Worm (Caenorhabditis elegans) whole organism, midembryonic: Measurements from ENCODE around the gene B0454.6.
A peak's percentile ranks its signal among the peaks of the same experiment; 100 is the strongest.

Experiments
- T22C8.4 ChIP-seq: fragments of 200-800 bp; sonication (Bioruptor generic); IDR thresholded peaks from 2 replicates; pipeline ENCODE4 v1.3.6; 2022; ENCODE audit warnings: missing genetic modification characterization, missing compliant biosample characterization
- cog-1 ChIP-seq: sonication (generic microtip); optimal IDR thresholded peaks from 2 replicates; lab custom pipeline; 2016; ENCODE audit warnings: missing genetic modification characterization, missing compliant biosample characterization
- flt-1 ChIP-seq: fragments of 200-800 bp; sonication (Bioruptor generic); IDR thresholded peaks from 2 replicates; pipeline ENCODE4 v1.3.6; 2022; ENCODE audit warnings: missing genetic modification characterization, missing compliant biosample characterization
- klf-2 ChIP-seq: fragments of 200-800 bp; sonication (Bioruptor generic); conservative IDR thresholded peaks from 2 replicates; pipeline ENCODE4 v1.3.6; 2022; ENCODE audit warnings: missing genetic modification reagents, missing genetic modification characterization, missing compliant biosample characterization
- med-1 ChIP-seq: sonication (generic microtip); optimal IDR thresholded peaks from 2 replicates; lab custom pipeline; 2017; ENCODE audit warnings: missing genetic modification characterization, mild to moderate bottlenecking, missing compliant biosample characterization, antibody characterized with exemption, missing genetic modification reagents; ENCODE audit not compliant: insufficient read depth
- ref-1 ChIP-seq: fragments of 200-800 bp; sonication (Bioruptor generic); conservative IDR thresholded peaks from 2 replicates; pipeline ENCODE4 v1.3.6; 2022; ENCODE audit warnings: missing genetic modification reagents, missing genetic modification characterization, missing compliant biosample characterization
- tab-1 ChIP-seq: fragments of 200-800 bp; sonication (Bioruptor generic); IDR thresholded peaks from 2 replicates; pipeline ENCODE4 v1.3.6; 2022; ENCODE audit warnings: missing genetic modification characterization, missing compliant biosample characterization
- ztf-23 ChIP-seq: fragments of 200-800 bp; sonication (Bioruptor generic); IDR thresholded peaks from 2 replicates; pipeline ENCODE4 v1.3.6; 2022; ENCODE audit warnings: missing genetic modification reagents, missing genetic modification characterization, missing compliant biosample characterization
- ztf-29 ChIP-seq: fragments of 200-800 bp; sonication (Bioruptor generic); IDR thresholded peaks from 2 replicates; pipeline ENCODE4 v1.3.6; 2022; ENCODE audit warnings: missing genetic modification reagents, missing genetic modification characterization, missing compliant biosample characterization

Gene B0454.6

DNA sequence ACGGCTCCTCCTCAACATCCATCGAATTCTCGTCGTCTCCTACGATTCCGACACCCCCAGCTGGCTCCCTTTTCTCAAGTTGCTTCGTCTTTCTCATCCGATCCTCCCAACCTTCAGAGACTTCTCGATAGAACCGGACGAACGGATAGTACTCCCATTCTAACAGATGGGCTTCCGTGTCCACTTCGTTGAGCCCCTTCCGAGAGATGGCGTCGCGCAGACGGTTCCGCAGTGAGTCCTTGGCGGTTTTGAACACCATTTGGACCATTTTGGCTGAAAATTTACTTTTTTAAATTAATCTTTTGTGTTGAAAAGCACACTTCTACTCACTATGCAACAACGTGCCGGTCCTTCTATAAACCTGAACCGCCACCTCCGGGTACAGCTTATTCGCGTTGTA is 21.1 kb downstream of the B0454.6 start:
- no peak for TF ChIP-seq ztf-23 (GFP tag; lab: Robert Waterston, UW)
- no peak for TF ChIP-seq klf-2 (GFP tag; lab: Robert Waterston, UW)
- no peak for TF ChIP-seq ref-1 (GFP tag; lab: Robert Waterston, UW)
- TF ChIP-seq cog-1 (tag; lab: Kevin White, UChicago), result no peak
- TF ChIP-seq T22C8.4 (GFP tag; lab: Robert Waterston, UW), result no peak
- no peak for TF ChIP-seq med-1 (GFP tag; lab: Kevin White, UChicago)
- no peak for TF ChIP-seq ztf-29
- TF ChIP-seq tab-1 (GFP tag; lab: Robert Waterston, UW), result no peak
- no peak for TF ChIP-seq flt-1 (GFP tag; lab: Robert Waterston, UW)

DNA sequence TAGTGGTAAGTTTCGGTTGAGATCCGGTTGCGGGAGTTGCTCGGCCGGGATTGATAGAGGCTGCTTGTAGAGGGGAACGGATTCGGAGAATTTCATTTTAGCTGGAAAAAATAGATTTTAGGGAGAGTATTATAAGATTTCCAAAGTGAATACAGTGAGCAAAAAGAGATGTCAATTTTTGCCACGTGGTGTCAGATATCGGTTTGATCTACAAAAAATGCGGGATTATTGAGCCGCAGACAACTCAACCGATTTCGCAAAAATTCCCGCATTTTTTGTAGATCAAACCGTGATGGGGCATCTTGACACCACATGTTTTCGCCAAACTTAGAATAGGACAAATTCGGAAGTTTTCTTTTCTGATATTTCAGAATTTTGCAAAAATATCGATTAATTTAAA is 21.6 kb downstream of the B0454.6 start, which contains the start of gene lido-13:
TSS of gene lido-13 (minus strand) at position 101 of the 400 bp plus-strand sequence.
- TF ChIP-seq T22C8.4 (GFP tag; lab: Robert Waterston, UW), result no peak
- no peak for TF ChIP-seq tab-1 (GFP tag; lab: Robert Waterston, UW)
- no peak for TF ChIP-seq klf-2 (GFP tag; lab: Robert Waterston, UW)
- no peak for TF ChIP-seq flt-1 (GFP tag; lab: Robert Waterston, UW)
- TF ChIP-seq cog-1 (tag; lab: Kevin White, UChicago), result no peak
- no peak for TF ChIP-seq ref-1 (GFP tag; lab: Robert Waterston, UW)
- TF ChIP-seq med-1 (GFP tag; lab: Kevin White, UChicago), result no peak
- no peak for TF ChIP-seq ztf-29
- TF ChIP-seq ztf-23 (GFP tag; lab: Robert Waterston, UW), result no peak

DNA sequence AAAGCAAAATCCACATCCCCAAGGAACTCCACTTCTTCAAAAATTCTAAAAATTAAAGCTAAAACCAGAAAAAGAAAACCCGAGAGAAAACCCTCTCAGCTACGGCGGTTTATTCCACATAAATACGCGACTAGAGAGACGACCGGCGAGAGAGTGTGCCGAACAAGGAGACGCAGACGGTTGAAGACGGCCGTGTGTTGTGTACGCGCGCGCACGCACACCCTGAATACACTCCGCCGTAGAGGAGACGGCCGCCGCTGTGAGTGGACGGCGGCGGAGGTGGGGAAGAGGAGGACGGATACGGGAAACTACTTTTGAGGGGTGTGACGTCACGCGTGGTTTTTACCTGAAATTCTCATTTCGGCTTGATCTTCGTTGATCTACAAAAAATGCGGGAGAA is 22.0 kb downstream of the B0454.6 start:
- TF ChIP-seq med-1 (GFP tag; lab: Kevin White, UChicago), result no peak
- no peak for TF ChIP-seq ztf-23 (GFP tag; lab: Robert Waterston, UW)
- TF ChIP-seq klf-2 (GFP tag; lab: Robert Waterston, UW), result no peak
- no peak for TF ChIP-seq ref-1 (GFP tag; lab: Robert Waterston, UW)
- TF ChIP-seq cog-1 (tag; lab: Kevin White, UChicago), result no peak
- TF ChIP-seq tab-1 (GFP tag; lab: Robert Waterston, UW), result no peak
- TF ChIP-seq T22C8.4 (GFP tag; lab: Robert Waterston, UW), result no peak
- TF ChIP-seq ztf-29, result no peak
- no peak for TF ChIP-seq flt-1 (GFP tag; lab: Robert Waterston, UW)

DNA sequence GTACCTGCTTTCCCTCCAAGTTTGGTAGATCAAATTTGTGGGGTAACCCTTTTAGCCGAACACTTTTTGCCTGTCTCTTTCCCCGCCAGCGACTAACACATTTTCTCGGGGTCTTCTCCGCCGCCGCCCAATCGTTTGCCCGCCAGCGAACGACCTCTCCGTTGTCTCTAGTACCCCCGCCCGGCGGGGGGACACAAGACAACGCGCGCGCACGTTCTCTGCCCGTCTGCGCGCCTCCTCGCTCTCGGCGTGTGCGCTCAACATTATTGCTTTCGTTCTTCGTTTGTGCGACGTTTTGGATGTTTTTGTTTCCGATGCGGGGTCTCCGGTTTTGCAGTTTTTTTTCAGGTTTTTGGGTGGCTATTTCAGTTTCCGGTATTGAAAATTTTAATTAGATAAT is 23.0 kb downstream of the B0454.6 start:
- peak; percentile 55; the same call in 1 of the 2 replicates for TF ChIP-seq flt-1 (GFP tag; lab: Robert Waterston, UW)
- TF ChIP-seq T22C8.4 (GFP tag; lab: Robert Waterston, UW), result no peak
- 0 out of 2 replicates have a peak, but pooled peaks have one; percentile 52 for TF ChIP-seq ztf-23 (GFP tag; lab: Robert Waterston, UW)
- 0 out of 2 replicates have a peak, but pooled peaks have one; percentile 21 for TF ChIP-seq ztf-29

DNA sequence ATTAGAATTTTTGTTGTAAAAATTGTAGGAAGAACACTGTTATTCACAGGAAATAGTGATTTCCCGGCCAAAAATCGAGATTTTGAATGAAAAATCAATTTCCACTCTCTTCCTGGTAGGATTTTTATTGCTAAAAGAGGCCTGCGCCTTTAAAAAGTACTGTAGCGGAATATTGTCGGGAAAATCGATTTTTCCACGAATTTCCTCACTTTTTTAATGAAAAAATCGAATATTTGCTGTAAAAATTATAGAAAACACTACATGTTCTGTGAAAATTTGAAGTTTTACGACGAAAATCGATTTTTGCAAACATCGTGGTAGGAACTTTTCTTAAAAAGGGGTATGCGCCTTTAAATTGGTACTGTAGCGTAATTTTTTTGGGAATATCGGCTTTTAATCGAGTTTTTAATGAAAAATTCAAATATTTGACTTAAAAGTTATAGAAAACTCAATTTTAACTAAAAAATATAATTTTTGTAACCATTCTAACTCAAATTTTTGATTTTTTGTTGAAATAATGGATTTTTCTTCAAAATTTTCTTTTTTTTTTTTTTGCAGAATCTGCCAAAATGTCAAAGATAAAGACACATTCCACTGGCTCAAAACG is 23.8 kb downstream of the B0454.6 start, which contains the start of gene lin-8:
TSS of gene lin-8 (plus strand) at position 557 of the 607 bp plus-strand sequence.
- TF ChIP-seq ztf-23 (GFP tag; lab: Robert Waterston, UW) (no peak), med-1 (GFP tag; lab: Kevin White, UChicago) (no peak), flt-1 (GFP tag; lab: Robert Waterston, UW) (no peak), klf-2 (GFP tag; lab: Robert Waterston, UW) (no peak)

DNA sequence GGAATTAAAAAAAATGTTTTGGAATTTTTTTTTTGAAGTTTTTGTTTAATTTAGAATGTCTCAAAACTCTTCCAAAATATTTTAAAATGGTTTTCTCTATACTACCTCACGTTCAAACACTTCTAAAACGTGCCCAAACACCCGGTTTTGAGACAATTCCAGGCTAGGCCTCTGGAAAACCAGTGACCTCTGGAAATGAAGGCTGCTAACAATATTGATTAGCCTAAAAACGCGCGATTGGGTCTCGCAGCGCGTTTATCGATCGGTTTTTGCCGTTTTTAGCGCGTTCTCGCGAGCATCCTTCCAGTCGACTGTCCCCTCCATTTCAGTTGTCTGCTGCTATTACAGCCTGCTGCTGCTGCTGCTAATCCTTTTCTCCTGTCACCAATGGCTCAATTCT is 28.2 kb downstream of the B0454.6 start, which contains the start of gene Y25C1A.6:
TSS of gene Y25C1A.6 (plus strand) at position 301 of the 400 bp plus-strand sequence.
- TF ChIP-seq med-1 (GFP tag; lab: Kevin White, UChicago) (no peak), flt-1 (GFP tag; lab: Robert Waterston, UW) (no peak), klf-2 (GFP tag; lab: Robert Waterston, UW) (no peak), ref-1 (GFP tag; lab: Robert Waterston, UW) (no peak), ztf-23 (GFP tag; lab: Robert Waterston, UW) (no peak), ztf-29 (no peak), cog-1 (tag; lab: Kevin White, UChicago) (no peak), T22C8.4 (GFP tag; lab: Robert Waterston, UW) (no peak), tab-1 (GFP tag; lab: Robert Waterston, UW) (no peak)

DNA sequence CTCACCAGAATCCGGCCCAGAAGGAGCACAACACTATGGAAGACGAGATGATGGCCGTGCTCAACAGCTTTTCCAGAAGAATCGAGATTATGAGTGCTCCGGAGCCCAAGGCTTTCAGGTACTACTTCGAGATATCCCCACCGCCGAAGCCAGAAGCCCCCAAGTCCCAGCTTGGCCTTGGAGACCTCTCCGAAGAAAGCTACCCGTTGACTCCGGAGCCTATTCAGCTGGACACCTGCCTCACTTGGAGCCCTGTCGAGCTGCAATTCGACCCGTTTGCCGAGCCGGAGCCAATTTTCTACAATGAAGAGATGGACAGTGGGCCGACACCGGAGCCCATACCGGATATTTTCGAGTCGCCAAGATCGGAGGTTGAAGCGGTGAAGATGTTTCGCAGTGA is 29.0 kb downstream of the B0454.6 start:
- TF ChIP-seq T22C8.4 (GFP tag; lab: Robert Waterston, UW) (no peak), klf-2 (GFP tag; lab: Robert Waterston, UW) (no peak), tab-1 (GFP tag; lab: Robert Waterston, UW) (no peak), cog-1 (tag; lab: Kevin White, UChicago) (no peak), ztf-23 (GFP tag; lab: Robert Waterston, UW) (no peak), med-1 (GFP tag; lab: Kevin White, UChicago) (no peak), ref-1 (GFP tag; lab: Robert Waterston, UW) (no peak), flt-1 (GFP tag; lab: Robert Waterston, UW) (no peak), ztf-29 (no peak)

DNA sequence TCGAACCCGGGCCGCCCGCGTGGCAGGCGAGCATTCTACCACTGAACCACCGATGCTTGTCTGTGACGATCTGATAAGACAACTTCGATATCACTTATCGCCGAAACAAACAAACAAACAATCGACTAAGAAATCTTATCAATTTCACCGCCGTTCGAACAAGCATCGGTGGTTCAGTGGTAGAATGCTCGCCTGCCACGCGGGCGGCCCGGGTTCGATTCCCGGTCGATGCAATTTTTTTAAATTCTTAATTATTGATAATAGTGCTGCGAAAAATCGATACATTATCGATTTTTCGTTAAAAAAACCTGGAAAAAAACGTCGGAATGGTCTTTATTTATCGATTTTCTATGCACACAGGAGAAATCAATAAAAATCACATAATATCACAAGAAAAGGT is 29.6 kb downstream of the B0454.6 start:
- TF ChIP-seq klf-2 (GFP tag; lab: Robert Waterston, UW) (no peak), cog-1 (tag; lab: Kevin White, UChicago) (no peak), med-1 (GFP tag; lab: Kevin White, UChicago) (no peak), ref-1 (GFP tag; lab: Robert Waterston, UW) (no peak), flt-1 (GFP tag; lab: Robert Waterston, UW) (peak; percentile 62; the same call in 1 of the 2 replicates), tab-1 (GFP tag; lab: Robert Waterston, UW) (0 out of 2 replicates have a peak, but pooled peaks have one; percentile 38), T22C8.4 (GFP tag; lab: Robert Waterston, UW) (peak; percentile 58)

DNA sequence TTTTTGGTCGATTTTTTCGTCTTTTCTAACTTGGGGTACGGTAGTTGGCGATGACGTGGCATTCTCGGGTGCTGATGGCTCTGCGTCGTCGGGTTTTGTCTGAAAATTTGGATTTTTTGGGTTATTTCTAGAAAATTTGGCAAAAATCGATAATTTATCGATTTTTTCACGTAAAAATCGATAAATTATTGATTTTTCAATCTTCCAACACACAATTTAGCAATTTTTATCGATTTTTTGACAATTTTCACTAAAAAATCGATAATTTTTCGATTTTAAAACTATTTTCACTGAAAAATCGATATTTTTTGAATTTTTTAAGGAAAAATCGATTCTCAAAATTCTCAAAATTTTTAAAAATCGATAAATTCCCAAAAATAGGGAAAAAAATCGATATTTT is 30.3 kb downstream of the B0454.6 start:
- TF ChIP-seq T22C8.4 (GFP tag; lab: Robert Waterston, UW) (peak; percentile 41), ref-1 (GFP tag; lab: Robert Waterston, UW) (no peak)
